Worm (Caenorhabditis elegans): ENCODE data around the gene T01C1.4.

DNA sequence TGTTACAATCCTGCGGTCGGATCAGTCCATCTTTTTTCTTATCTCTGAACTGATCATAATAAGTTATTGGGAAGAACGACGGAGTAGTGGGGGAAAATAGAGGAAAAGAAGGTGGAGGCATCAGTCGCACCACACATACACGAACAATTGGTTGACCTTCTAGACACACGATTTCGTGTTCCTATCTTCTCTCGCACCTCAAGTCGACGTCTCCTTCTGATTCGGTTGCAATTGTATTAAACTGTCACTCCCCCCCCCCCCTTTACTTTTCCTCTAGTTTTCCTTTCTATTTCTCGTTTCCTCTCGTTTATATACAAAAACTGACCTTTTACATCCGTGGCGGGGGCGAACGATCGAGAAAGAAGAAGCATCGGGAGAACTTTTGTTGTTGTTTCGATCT lies 25.7 kb downstream of the T01C1.4 start:
- no peak for TF ChIP-seq him-1 (tag; optimal IDR thresholded peaks at IDR 0.05)
- TF ChIP-seq dao-5 (tag; optimal IDR thresholded peaks at IDR 0.05) = no peak
